Fruit fly (Drosophila melanogaster) S2 (cell line): ENCODE measurements around the gene pip.

Experiments used
- CG8478 ChIP-seq: fragments of >200 bp; optimal IDR thresholded peaks from 2 replicates; lab custom pipeline; 2018
- CTCF ChIP-seq, 2 experiments: fragments of >200 bp; optimal IDR thresholded peaks; 2 replicates each; lab custom pipeline; 2018

The pip gene

dm6 chr3L:19292440-19293175 lies 44.8 kb downstream of the pip start, which contains the start of gene Gbs-76A:
TSS of gene Gbs-76A (minus strand) at chr3L:19292766.
- TF ChIP-seq CG8478 (lab: Kevin White, UChicago), result no peak
- TF ChIP-seq CTCF (optimal IDR thresholded peaks at IDR 0.05; lab: Kevin White, UChicago), result no peak

- TF ChIP-seq CG8478 (lab: Kevin White, UChicago) (no peak), CTCF (optimal IDR thresholded peaks at IDR 0.05; lab: Kevin White, UChicago) (no peak)
Observed at dm6 chr3L:19291465-19292413, 45.7 kb downstream of the pip start.

- TF ChIP-seq CTCF (optimal IDR thresholded peaks at IDR 0.05; lab: Kevin White, UChicago) (no peak), CG8478 (lab: Kevin White, UChicago) (no peak)
Observed at dm6 chr3L:19289411-19289810, 48.0 kb downstream of the pip start.

- TF ChIP-seq CTCF (optimal IDR thresholded peaks at IDR 0.05; lab: Kevin White, UChicago) (no peak), CG8478 (lab: Kevin White, UChicago) (no peak)
Observed at dm6 chr3L:19288395-19288969, 48.9 kb downstream of the pip start.

- no peak for TF ChIP-seq CG8478 (lab: Kevin White, UChicago)
- TF ChIP-seq CTCF (optimal IDR thresholded peaks at IDR 0.05; lab: Kevin White, UChicago), result no peak
Observed at dm6 chr3L:19280700-19281099, 56.7 kb downstream of the pip start, which contains the start of gene CG14089. TSS of gene CG14089 (minus strand) at chr3L:19280800.

DNA sequence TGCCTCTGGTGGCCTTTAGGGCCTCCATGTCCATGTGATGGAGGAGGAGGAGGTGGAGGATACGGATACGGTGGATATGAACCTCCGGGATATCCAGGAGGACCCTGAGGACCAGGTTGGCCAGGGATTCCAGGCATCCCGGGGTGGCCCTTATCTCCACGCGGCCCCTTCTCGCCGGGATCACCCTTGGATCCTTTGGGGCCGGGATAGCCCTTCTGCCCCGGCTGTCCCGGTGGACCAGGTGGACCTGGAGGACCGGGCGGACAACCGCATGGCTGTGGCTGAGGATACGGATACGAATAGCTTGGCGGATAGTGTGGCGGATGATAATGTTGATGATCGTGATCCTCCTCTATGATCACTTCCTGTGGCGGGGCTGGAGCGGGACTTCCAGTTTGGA lies 57.1 kb downstream of the pip start:
- TF ChIP-seq CTCF (optimal IDR thresholded peaks at IDR 0.05; lab: Kevin White, UChicago), result no peak
- no peak for TF ChIP-seq CG8478 (lab: Kevin White, UChicago)

dm6 chr3L:19275491-19275890 lies 61.9 kb downstream of the pip start, which contains the start of gene CG14086:
TSS of gene CG14086 (plus strand) at chr3L:19275791.
- TF ChIP-seq CG8478 (lab: Kevin White, UChicago) (no peak), CTCF (optimal IDR thresholded peaks at IDR 0.05; lab: Kevin White, UChicago) (no peak)

DNA sequence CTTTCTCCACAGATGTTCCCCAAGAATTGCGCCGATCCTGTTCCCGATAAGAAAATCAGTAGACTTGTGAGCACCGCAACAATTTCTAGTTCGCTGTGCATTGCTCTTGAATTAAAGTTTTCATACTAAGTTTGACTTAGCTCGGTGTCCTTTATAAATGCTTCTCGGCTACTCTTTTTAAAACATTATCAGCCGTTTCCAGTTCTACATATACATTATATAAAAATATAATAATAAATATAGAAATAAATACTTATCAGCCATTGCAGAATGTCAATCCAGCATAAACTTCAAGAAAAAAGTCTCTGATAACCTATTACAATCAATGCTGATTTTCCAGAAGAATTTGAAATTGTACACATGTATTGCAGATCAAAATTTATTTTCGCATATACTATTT lies 66.9 kb downstream of the pip start, which contains the start of gene CG14088:
Gene CG14088, minus strand, starts transcription at position 101 of the 400 bp plus-strand sequence.
- TF ChIP-seq CTCF (optimal IDR thresholded peaks at IDR 0.05; lab: Kevin White, UChicago) (no peak), CG8478 (lab: Kevin White, UChicago) (no peak)

- TF ChIP-seq CTCF (optimal IDR thresholded peaks at IDR 0.05; lab: Kevin White, UChicago) (no peak), CG8478 (lab: Kevin White, UChicago) (no peak)
Observed at dm6 chr3L:19268720-19269401, 68.5 kb downstream of the pip start, which contains the start of the genes Aldh7A1 and CG14085. TSS of gene Aldh7A1 (minus strand) at chr3L:19268913. TSS of gene CG14085 (plus strand) at chr3L:19269351.

DNA sequence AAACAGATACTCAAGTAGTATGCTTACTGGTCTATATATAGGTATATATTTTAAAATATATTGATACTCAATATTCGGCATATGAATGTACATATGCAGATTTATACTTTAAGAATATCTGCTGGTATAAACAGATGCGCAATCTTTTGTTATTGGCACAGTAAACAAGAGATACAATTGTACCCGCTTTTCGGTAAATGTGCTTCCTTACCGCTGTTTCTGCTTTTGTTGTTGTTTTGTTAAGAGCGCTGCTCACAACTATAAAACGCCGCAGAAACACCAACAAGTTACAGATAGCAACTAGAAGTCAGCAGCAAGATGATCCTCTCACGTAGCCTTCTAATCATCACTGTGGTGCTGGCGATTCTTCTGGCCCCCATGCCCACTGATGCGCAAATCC lies 71.6 kb downstream of the pip start, which contains the start of gene CG45081:
Gene CG45081, plus strand, starts transcription at position 301 of the 400 bp plus-strand sequence.
- TF ChIP-seq CTCF (optimal IDR thresholded peaks at IDR 0.05; lab: Kevin White, UChicago), result no peak
- no peak for TF ChIP-seq CG8478 (lab: Kevin White, UChicago)

DNA sequence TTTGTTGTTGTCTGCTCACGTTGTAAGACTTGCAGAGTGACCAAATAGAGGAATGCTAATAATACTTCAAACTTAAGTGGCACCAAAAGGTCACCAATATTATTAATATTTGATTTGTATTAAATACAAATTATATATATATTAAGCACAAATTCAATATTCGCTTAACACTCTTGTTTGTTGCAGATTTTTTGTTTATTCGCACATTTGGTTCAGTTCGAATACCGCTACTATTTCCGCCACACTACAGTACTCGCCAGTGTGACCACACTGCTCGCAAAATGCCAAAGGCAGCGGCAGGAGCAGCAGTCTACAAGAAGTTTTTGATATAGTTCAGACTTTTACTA lies 73.3 kb downstream of the pip start, which contains the start of gene Max:
Gene Max, minus strand, starts transcription at position 44 of the 347 bp plus-strand sequence.
- TF ChIP-seq CTCF (optimal IDR thresholded peaks at IDR 0.05; lab: Kevin White, UChicago) (peak in 1 of 2 experiments; percentile 1), CG8478 (lab: Kevin White, UChicago) (no peak)

dm6 chr3L:19263480-19264140 lies 73.8 kb downstream of the pip start, which contains the start of the genes CG42374 and Mettl5:
TSS of gene CG42374 (plus strand) at chr3L:19263766.
TSS of gene Mettl5 (plus strand) at chr3L:19263766.
- TF ChIP-seq CTCF (optimal IDR thresholded peaks at IDR 0.05; lab: Kevin White, UChicago) (no peak), CG8478 (lab: Kevin White, UChicago) (no peak)

dm6 chr3L:19261720-19262119 lies 75.7 kb downstream of the pip start:
- TF ChIP-seq CTCF (optimal IDR thresholded peaks at IDR 0.05; lab: Kevin White, UChicago) (no peak), CG8478 (lab: Kevin White, UChicago) (no peak)
